Worm (Caenorhabditis elegans) whole organism, late embryonic: Measurements from ENCODE around the gene srh-258.

ENCODE experiments used
- C38D4.7 ChIP-seq: fragments of 200-800 bp; sonication (Bioruptor generic); optimal IDR thresholded peaks from 2 replicates; lab custom pipeline; 2018; ENCODE audit warnings: mild to moderate bottlenecking, missing genetic modification characterization, moderate library complexity, missing compliant biosample characterization
- K09A11.1 ChIP-seq: sonication (generic microtip); optimal IDR thresholded peaks from 2 replicates; lab custom pipeline; 2017; ENCODE audit warnings: antibody characterized with exemption, mild to moderate bottlenecking, missing genetic modification characterization, missing compliant biosample characterization; ENCODE audit not compliant: insufficient read depth
- ahr-1 ChIP-seq: sonication (generic microtip); optimal IDR thresholded peaks from 2 replicates; lab custom pipeline; 2016; ENCODE audit warnings: missing genetic modification characterization, missing compliant biosample characterization
- ama-1 ChIP-seq: fragments of 150-350 bp; optimal IDR thresholded peaks from 2 replicates; lab custom pipeline; 2014
- ceh-14 ChIP-seq: sonication (generic microtip); optimal IDR thresholded peaks from 2 replicates; lab custom pipeline; 2016; ENCODE audit warnings: missing genotype, missing genetic modification characterization, missing compliant biosample characterization
- ceh-18 ChIP-seq: sonication (generic microtip); optimal IDR thresholded peaks from 2 replicates; lab custom pipeline; 2016; ENCODE audit warnings: missing genetic modification characterization, missing compliant biosample characterization
- ceh-19 ChIP-seq: fragments of 200-800 bp; sonication (Bioruptor generic); optimal IDR thresholded peaks from 2 replicates; lab custom pipeline; 2018; ENCODE audit warnings: mild to moderate bottlenecking, missing genetic modification characterization, missing compliant biosample characterization
- ceh-2 ChIP-seq: sonication (generic microtip); optimal IDR thresholded peaks from 2 replicates; lab custom pipeline; 2016; ENCODE audit warnings: missing genotype, missing genetic modification characterization, missing compliant biosample characterization
- ceh-22 ChIP-seq: sonication (generic microtip); optimal IDR thresholded peaks from 2 replicates; lab custom pipeline; 2017; ENCODE audit warnings: missing biosample characterization, missing genetic modification characterization
- ceh-24 ChIP-seq: sonication (generic microtip); optimal IDR thresholded peaks from 2 replicates; lab custom pipeline; 2016; ENCODE audit warnings: mild to moderate bottlenecking, missing genetic modification characterization, missing compliant biosample characterization
- ceh-30 ChIP-seq: fragments of 150-350 bp; optimal IDR thresholded peaks from 2 replicates; lab custom pipeline; 2014; ENCODE audit warnings: missing biosample characterization, missing genetic modification characterization
- ceh-34 ChIP-seq: sonication (generic microtip); optimal IDR thresholded peaks from 2 replicates; lab custom pipeline; 2016; ENCODE audit warnings: mild to moderate bottlenecking, missing genetic modification characterization, missing compliant biosample characterization
- ceh-48 ChIP-seq: sonication (generic microtip); optimal IDR thresholded peaks from 2 replicates; lab custom pipeline; 2016; ENCODE audit warnings: missing genetic modification characterization, inconsistent platforms, missing compliant biosample characterization
- ceh-6 ChIP-seq: fragments of 200-800 bp; sonication (Bioruptor generic); optimal IDR thresholded peaks from 2 replicates; lab custom pipeline; 2018; ENCODE audit warnings: mild to moderate bottlenecking, missing genetic modification characterization, missing compliant biosample characterization
- che-1 ChIP-seq: sonication (generic microtip); optimal IDR thresholded peaks from 2 replicates; lab custom pipeline; 2016; ENCODE audit warnings: mild to moderate bottlenecking, missing genetic modification characterization, missing compliant biosample characterization
- dmd-4 ChIP-seq: sonication (generic microtip); optimal IDR thresholded peaks from 2 replicates; lab custom pipeline; 2016; ENCODE audit warnings: borderline replicate concordance, missing genetic modification characterization, missing compliant biosample characterization
- elt-2 ChIP-seq: sonication (generic microtip); optimal IDR thresholded peaks from 2 replicates; lab custom pipeline; 2016; ENCODE audit warnings: missing genetic modification reagents, missing genetic modification characterization, missing compliant biosample characterization
- ets-4 ChIP-seq: sonication (generic microtip); optimal IDR thresholded peaks from 2 replicates; lab custom pipeline; 2016; ENCODE audit warnings: missing genetic modification characterization, missing compliant biosample characterization
- fax-1 ChIP-seq: sonication (generic microtip); optimal IDR thresholded peaks from 2 replicates; lab custom pipeline; 2016; ENCODE audit warnings: missing genotype, missing genetic modification characterization, missing compliant biosample characterization
- gmeb-2 ChIP-seq: sonication (generic microtip); optimal IDR thresholded peaks from 2 replicates; lab custom pipeline; 2016; ENCODE audit warnings: missing genetic modification characterization, inconsistent platforms, missing compliant biosample characterization
- hlh-15 ChIP-seq: sonication (generic microtip); optimal IDR thresholded peaks from 2 replicates; lab custom pipeline; 2016; ENCODE audit warnings: missing genetic modification characterization, missing compliant biosample characterization
- hlh-8 ChIP-seq: sonication (generic microtip); optimal IDR thresholded peaks from 2 replicates; lab custom pipeline; 2016; ENCODE audit warnings: missing genotype, missing genetic modification characterization, missing compliant biosample characterization
- lim-6 ChIP-seq: sonication (generic microtip); optimal IDR thresholded peaks from 2 replicates; lab custom pipeline; 2016; ENCODE audit warnings: missing genetic modification characterization, missing compliant biosample characterization
- mec-3 ChIP-seq: sonication (generic microtip); optimal IDR thresholded peaks from 2 replicates; lab custom pipeline; 2016; ENCODE audit warnings: borderline replicate concordance, missing genetic modification characterization, missing compliant biosample characterization
- nfya-1 ChIP-seq: sonication (generic microtip); optimal IDR thresholded peaks from 2 replicates; lab custom pipeline; 2017; ENCODE audit warnings: missing genetic modification characterization, mild to moderate bottlenecking, missing compliant biosample characterization, antibody characterized with exemption, moderate library complexity
- nhr-11 ChIP-seq: fragments of 150-350 bp; optimal IDR thresholded peaks from 2 replicates; lab custom pipeline; 2014; ENCODE audit warnings: missing biosample characterization, missing genetic modification characterization
- nhr-232 ChIP-seq: sonication (generic microtip); optimal IDR thresholded peaks from 2 replicates; lab custom pipeline; 2016; ENCODE audit warnings: missing genetic modification characterization, missing compliant biosample characterization
- odd-2 ChIP-seq: sonication (generic microtip); optimal IDR thresholded peaks from 2 replicates; lab custom pipeline; 2017; ENCODE audit warnings: antibody characterized with exemption, mild to moderate bottlenecking, missing genetic modification characterization, missing compliant biosample characterization
- pag-3 ChIP-seq: sonication (generic microtip); optimal IDR thresholded peaks from 2 replicates; lab custom pipeline; 2016; ENCODE audit warnings: missing compliant biosample characterization, missing genetic modification characterization, borderline replicate concordance
- pha-4 ChIP-seq: fragments of 150-350 bp; optimal IDR thresholded peaks from 2 replicates; lab custom pipeline; 2018; ENCODE audit warnings: missing biosample characterization, missing genetic modification reagents, missing genetic modification characterization
- ref-2 ChIP-seq: sonication (generic microtip); optimal IDR thresholded peaks from 2 replicates; lab custom pipeline; 2016; ENCODE audit warnings: missing genetic modification characterization, missing compliant biosample characterization
- sox-4 ChIP-seq: sonication (generic microtip); optimal IDR thresholded peaks from 2 replicates; lab custom pipeline; 2017; ENCODE audit warnings: mild to moderate bottlenecking, missing genetic modification characterization, inconsistent platforms, missing compliant biosample characterization
- tbx-7 ChIP-seq: sonication (generic microtip); optimal IDR thresholded peaks from 2 replicates; lab custom pipeline; 2016; ENCODE audit warnings: missing genotype, missing genetic modification characterization, missing compliant biosample characterization
- unc-3 ChIP-seq, 2 experiments: fragments of 200-800 bp in 1 of 2; sonication (Bioruptor generic) in 1 of 2; sonication (generic microtip) in 1 of 2; conservative IDR thresholded peaks in 1 of 2; optimal IDR thresholded peaks in 1 of 2; 2 replicates each; pipeline versions ENCODE4 v1.3.6 to Lab custom; 2016 to 2022; ENCODE audit warnings: missing compliant biosample characterization in 2 of 2, missing genetic modification characterization in 2 of 2, missing genetic modification reagents in 1 of 2
- ztf-16 ChIP-seq: sonication (generic microtip); optimal IDR thresholded peaks from 2 replicates; lab custom pipeline; 2017; ENCODE audit warnings: missing genetic modification characterization, missing compliant biosample characterization

The srh-258 gene

ce11 chrV:15444615-15445014, 39.7 kb downstream of the srh-258 start, which contains the start of gene T26H5.9:
Gene T26H5.9, plus strand, starts transcription at chrV:15444916.
- TF ChIP-seq hlh-8 (tag; lab: Kevin White, UChicago), result no peak
- no peak for TF ChIP-seq ets-4
- no peak for TF ChIP-seq ceh-2 (tag; lab: Kevin White, UChicago)
- TF ChIP-seq, all 69 proteins: peak for 0

- no peak for TF ChIP-seq odd-2
These were observed 40.5 kb downstream of the srh-258 start, which contains the start of gene srh-239 for ce11 chrV:15445437-15445836. Gene srh-239, plus strand, starts transcription at chrV:15445737.

ce11 chrV:15448408-15448807, 43.4 kb downstream of the srh-258 start, which contains the start of gene T26H5.4:
Gene T26H5.4, minus strand, starts transcription at chrV:15448701.
- TF ChIP-seq ceh-34 (tag; lab: Kevin White, UChicago), result no peak
- peak; percentile 57 for TF ChIP-seq elt-2

DNA sequence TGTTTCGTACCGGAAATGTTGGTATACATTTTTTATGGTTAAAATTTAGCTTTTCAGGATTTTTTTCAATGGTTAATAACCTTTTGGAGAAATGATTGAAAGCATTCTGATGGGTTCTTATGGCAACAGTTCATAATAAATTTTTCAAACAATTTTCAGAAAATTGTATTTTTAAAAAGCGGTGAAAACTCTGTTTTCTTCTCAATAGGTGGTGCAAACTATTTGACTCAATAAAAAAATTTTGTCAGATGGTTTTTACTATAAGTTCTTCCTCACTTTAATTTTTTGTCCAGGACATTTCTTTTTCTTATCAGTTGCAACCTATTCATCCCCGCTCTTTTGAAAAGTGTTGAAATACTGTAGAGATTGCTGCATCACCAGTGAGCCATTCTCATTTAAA, 43.9 kb downstream of the srh-258 start, which contains the start of gene T26H5.14:
T26H5.14 (plus strand) TSS at position 301 of the 400 bp plus-strand sequence.
- TF ChIP-seq odd-2 (no peak), ref-2 (tag; lab: Kevin White, UChicago) (no peak), che-1 (tag; lab: Kevin White, UChicago) (no peak), ahr-1 (tag; lab: Kevin White, UChicago) (no peak), nhr-11 (no peak), ets-4 (no peak), ceh-19 (GFP tag; lab: Kevin White, UChicago) (no peak), K09A11.1 (tag; lab: Kevin White, UChicago) (no peak), ceh-14 (tag; lab: Kevin White, UChicago) (no peak), nhr-232 (tag; lab: Kevin White, UChicago) (no peak), ztf-16 (tag; lab: Kevin White, UChicago) (no peak), fax-1 (tag; lab: Kevin White, UChicago) (no peak), unc-3 (GFP tag; conservative IDR thresholded peaks at IDR 0.05; lab: Robert Waterston, UW) (no peak), unc-3 (tag; optimal IDR thresholded peaks at IDR 0.05; lab: Kevin White, UChicago) (no peak), mec-3 (tag; lab: Kevin White, UChicago) (no peak), dmd-4 (no peak)

ce11 chrV:15451421-15451820, 46.5 kb downstream of the srh-258 start, which contains the start of gene srw-33:
Gene srw-33, minus strand, starts transcription at chrV:15451521.
- TF ChIP-seq tbx-7 (tag; lab: Kevin White, UChicago), result no peak
- no peak for TF ChIP-seq ceh-48
- no peak for TF ChIP-seq lim-6
- no peak for TF ChIP-seq mec-3 (tag; lab: Kevin White, UChicago)
- no peak for TF ChIP-seq pag-3 (tag; lab: Kevin White, UChicago)
- no peak for TF ChIP-seq sox-4 (tag; lab: Kevin White, UChicago)
- no peak for TF ChIP-seq ceh-6 (GFP tag; lab: Kevin White, UChicago)
- TF ChIP-seq fax-1 (tag; lab: Kevin White, UChicago), result no peak

ce11 chrV:15454322-15454721, 49.4 kb downstream of the srh-258 start:
- TF ChIP-seq ceh-18 (no peak), nfya-1 (tag; lab: Kevin White, UChicago) (no peak), ceh-24 (tag; lab: Kevin White, UChicago) (no peak), ceh-2 (tag; lab: Kevin White, UChicago) (no peak), ama-1 (lab: Kevin White, UChicago) (no peak), ceh-30 (tag; lab: Kevin White, UChicago) (no peak), ref-2 (tag; lab: Kevin White, UChicago) (no peak), ceh-48 (no peak), ceh-34 (tag; lab: Kevin White, UChicago) (no peak), ceh-22 (tag; lab: Kevin White, UChicago) (no peak), lim-6 (no peak), gmeb-2 (tag; lab: Kevin White, UChicago) (no peak), hlh-15 (no peak), mec-3 (tag; lab: Kevin White, UChicago) (no peak), C38D4.7 (GFP tag; lab: Kevin White, UChicago) (no peak), ztf-16 (tag; lab: Kevin White, UChicago) (no peak), pha-4 (tag; lab: Kevin White, UChicago) (no peak)
